Fruit fly (Drosophila melanogaster) whole organism, embryonic: ENCODE data around the gene tth.

Source experiments
- Adf1 ChIP-seq: fragments of 200-800 bp; sonication (Bioruptor generic); IDR thresholded peaks from 2 replicates; pipeline ENCODE4 v1.3.6; 2022; ENCODE audit warnings: missing biosample characterization, missing genetic modification characterization
- Atf6 ChIP-seq: fragments of 200-800 bp; sonication (Bioruptor generic); IDR thresholded peaks from 2 replicates; pipeline ENCODE4 v1.3.6; 2022; ENCODE audit warnings: missing biosample characterization, missing genetic modification characterization
- BEAF-32 ChIP-seq: fragments of 200-800 bp; sonication (Bioruptor generic); optimal IDR thresholded peaks from 3 replicates; lab custom pipeline; 2017; ENCODE audit warnings: missing biosample characterization, missing genetic modification characterization, mild to moderate bottlenecking, moderate library complexity, missing genetic modification reagents
- CG10321 ChIP-seq: fragments of 200-800 bp; sonication (Bioruptor generic); IDR thresholded peaks from 2 replicates; pipeline ENCODE4 v1.3.6; 2022; ENCODE audit warnings: missing biosample characterization, missing genetic modification characterization
- CG10959 ChIP-seq: fragments of 200-800 bp; sonication (Bioruptor generic); IDR thresholded peaks from 2 replicates; pipeline ENCODE4 v1.3.6; 2022; ENCODE audit warnings: missing biosample characterization, missing genetic modification characterization
- CG14710 ChIP-seq: fragments of 200-800 bp; sonication (Bioruptor generic); optimal IDR thresholded peaks from 3 replicates; lab custom pipeline; 2019; ENCODE audit warnings: missing biosample characterization, mild to moderate bottlenecking, missing genetic modification characterization, moderate library complexity
- CG15514 ChIP-seq: fragments of 200-800 bp; sonication (Bioruptor generic); optimal IDR thresholded peaks from 3 replicates; lab custom pipeline; 2017; ENCODE audit warnings: missing biosample characterization, missing genetic modification characterization, mild to moderate bottlenecking, moderate library complexity, missing genetic modification reagents
- CG18599 ChIP-seq: fragments of 200-800 bp; sonication (Bioruptor generic); optimal IDR thresholded peaks from 3 replicates; lab custom pipeline; 2017; ENCODE audit warnings: missing biosample characterization, missing genetic modification characterization, mild to moderate bottlenecking, moderate library complexity, missing genetic modification reagents
- CG34422 ChIP-seq: fragments of 200-800 bp; sonication (Bioruptor generic); IDR thresholded peaks from 3 replicates; pipeline ENCODE4 v1.3.6; 2022; ENCODE audit warnings: missing biosample characterization, missing genetic modification characterization
- CG4617 ChIP-seq: fragments of 200-800 bp; sonication (Bioruptor generic); optimal IDR thresholded peaks from 3 replicates; lab custom pipeline; 2016; ENCODE audit warnings: missing biosample characterization, missing genetic modification characterization, borderline replicate concordance
- CG6791 ChIP-seq: fragments of 200-800 bp; sonication (Bioruptor generic); IDR thresholded peaks from 3 replicates; pipeline ENCODE4 v1.3.6; 2022; ENCODE audit warnings: missing biosample characterization, missing genetic modification characterization; ENCODE audit not compliant: partially characterized antibody
- CG7271 ChIP-seq: fragments of 200-800 bp; sonication (Bioruptor generic); optimal IDR thresholded peaks from 2 replicates; lab custom pipeline; 2018; ENCODE audit warnings: missing biosample characterization, mild to moderate bottlenecking, missing genetic modification characterization, moderate library complexity
- CG7928 ChIP-seq: fragments of 200-800 bp; sonication (Bioruptor generic); optimal IDR thresholded peaks from 2 replicates; lab custom pipeline; 2017; ENCODE audit warnings: missing biosample characterization, mild to moderate bottlenecking, missing genetic modification characterization
- CG7963 ChIP-seq: fragments of 200-800 bp; sonication (Bioruptor generic); IDR thresholded peaks from 3 replicates; pipeline ENCODE4 v1.3.6; 2022; ENCODE audit warnings: missing biosample characterization, missing genetic modification characterization; ENCODE audit not compliant: partially characterized antibody
- Deaf1 ChIP-seq: fragments of 200-800 bp; optimal IDR thresholded peaks from 3 replicates; lab custom pipeline; 2019; ENCODE audit warnings: missing biosample characterization, mild to moderate bottlenecking, missing genetic modification characterization, moderate library complexity
- Dp ChIP-seq: fragments of 200-800 bp; sonication (Bioruptor generic); optimal IDR thresholded peaks from 2 replicates; lab custom pipeline; 2018; ENCODE audit warnings: missing biosample characterization, mild to moderate bottlenecking, missing genetic modification characterization, moderate library complexity
- Lhr ChIP-seq: fragments of 200-800 bp; sonication (Bioruptor generic); optimal IDR thresholded peaks from 3 replicates; lab custom pipeline; 2017; ENCODE audit warnings: mild to moderate bottlenecking, missing biosample characterization, missing genetic modification reagents, missing genetic modification characterization
- Myb ChIP-seq: fragments of 200-800 bp; sonication (Bioruptor generic); optimal IDR thresholded peaks from 2 replicates; lab custom pipeline; 2016; ENCODE audit warnings: missing biosample characterization, missing genetic modification characterization
- NC2α ChIP-seq: fragments of 200-800 bp; sonication (Bioruptor generic); optimal IDR thresholded peaks from 2 replicates; lab custom pipeline; 2016; ENCODE audit warnings: missing biosample characterization, missing genetic modification characterization
- Nf-YC ChIP-seq: fragments of 200-800 bp; optimal IDR thresholded peaks from 3 replicates; lab custom pipeline; 2019; ENCODE audit warnings: missing biosample characterization, mild to moderate bottlenecking, missing genetic modification characterization, moderate library complexity
- Rx ChIP-seq: fragments of 200-800 bp; sonication (Bioruptor generic); IDR thresholded peaks from 2 replicates; pipeline ENCODE4 v1.3.6; 2022; ENCODE audit warnings: missing biosample characterization, missing genetic modification characterization
- Scr ChIP-seq: fragments of 200-800 bp; sonication (Bioruptor generic); IDR thresholded peaks from 2 replicates; pipeline ENCODE4 v1.3.6; 2022; ENCODE audit warnings: missing biosample characterization, missing genetic modification characterization; ENCODE audit not compliant: partially characterized antibody
- Sry-δ ChIP-seq: fragments of 200-800 bp; sonication (Bioruptor generic); optimal IDR thresholded peaks from 2 replicates; lab custom pipeline; 2016; ENCODE audit warnings: missing biosample characterization, missing genetic modification characterization
- Trl ChIP-seq, 3 experiments: fragments of >200 bp in 2 of 3; fragments of 200-800 bp in 1 of 3; sonication (Bioruptor generic) in 1 of 3; optimal IDR thresholded peaks; 2 replicates in 1 of 3; 3 replicates in 2 of 3; lab custom pipeline; 2016 to 2017; ENCODE audit warnings: missing biosample characterization in 1 of 3, missing genetic modification characterization in 1 of 3
- Usf ChIP-seq: fragments of 200-800 bp; sonication (Bioruptor generic); optimal IDR thresholded peaks from 2 replicates; lab custom pipeline; 2017; ENCODE audit warnings: missing genotype, missing biosample characterization, missing genetic modification characterization
- ab ChIP-seq: fragments of 200-800 bp; sonication (Bioruptor generic); optimal IDR thresholded peaks from 2 replicates; lab custom pipeline; 2016; ENCODE audit warnings: missing biosample characterization, missing genetic modification characterization
- amos ChIP-seq: fragments of 200-800 bp; sonication (Bioruptor generic); IDR thresholded peaks from 2 replicates; pipeline ENCODE4 v1.3.6; 2022; ENCODE audit warnings: missing biosample characterization, missing genetic modification characterization; ENCODE audit not compliant: partially characterized antibody
- ato ChIP-seq: fragments of 200-800 bp; sonication (Bioruptor generic); IDR thresholded peaks from 2 replicates; pipeline ENCODE4 v1.3.6; 2022; ENCODE audit warnings: missing biosample characterization, missing genetic modification characterization; ENCODE audit not compliant: partially characterized antibody
- bab2 ChIP-seq: fragments of 200-800 bp; sonication (Bioruptor generic); optimal IDR thresholded peaks from 2 replicates; lab custom pipeline; 2016; ENCODE audit warnings: missing biosample characterization, missing genetic modification characterization
- bbx ChIP-seq: fragments of 200-800 bp; sonication (Bioruptor generic); IDR thresholded peaks from 2 replicates; pipeline ENCODE4 v1.3.6; 2022; ENCODE audit warnings: missing biosample characterization, missing genetic modification characterization; ENCODE audit not compliant: partially characterized antibody
- ci ChIP-seq: fragments of 200-800 bp; sonication (Bioruptor generic); IDR thresholded peaks from 3 replicates; pipeline ENCODE4 v1.3.6; 2022; ENCODE audit warnings: missing biosample characterization, missing genetic modification characterization
- eve ChIP-seq, 2 experiments: fragments of >200 bp; optimal IDR thresholded peaks; 2 replicates each; lab custom pipeline; 2017; ENCODE audit warnings: missing biosample characterization in 2 of 2, missing genetic modification characterization in 2 of 2
- ewg ChIP-seq: fragments of 200-800 bp; sonication (Bioruptor generic); optimal IDR thresholded peaks from 3 replicates; lab custom pipeline; 2017; ENCODE audit warnings: mild to moderate bottlenecking, missing biosample characterization, missing genetic modification reagents, missing genetic modification characterization
- hbn ChIP-seq: fragments of 200-800 bp; sonication (Bioruptor generic); IDR thresholded peaks from 2 replicates; pipeline ENCODE4 v1.3.6; 2022; ENCODE audit warnings: missing biosample characterization, missing genetic modification characterization; ENCODE audit not compliant: partially characterized antibody
- insv ChIP-seq, 2 experiments: fragments of 200-800 bp; sonication (Bioruptor generic); optimal IDR thresholded peaks; 3 replicates each; lab custom pipeline; 2016 to 2018; ENCODE audit warnings: missing biosample characterization in 2 of 2, missing genetic modification characterization in 2 of 2
- knrl ChIP-seq: fragments of 200-800 bp; sonication (Bioruptor generic); IDR thresholded peaks from 3 replicates; pipeline ENCODE4 v1.3.6; 2022; ENCODE audit warnings: missing biosample characterization, missing genetic modification characterization; ENCODE audit not compliant: partially characterized antibody
- pfk ChIP-seq: fragments of 200-800 bp; sonication (Bioruptor generic); optimal IDR thresholded peaks from 2 replicates; lab custom pipeline; 2018; ENCODE audit warnings: missing biosample characterization, mild to moderate bottlenecking, missing genetic modification characterization, moderate library complexity
- phol ChIP-seq: fragments of 200-800 bp; sonication (Bioruptor generic); optimal IDR thresholded peaks from 3 replicates; lab custom pipeline; 2018; ENCODE audit warnings: missing biosample characterization, mild to moderate bottlenecking, missing genetic modification characterization, moderate library complexity
- sna ChIP-seq: fragments of 200-800 bp; sonication (Bioruptor generic); IDR thresholded peaks from 2 replicates; pipeline ENCODE4 v1.3.6; 2022; ENCODE audit warnings: missing biosample characterization, missing genetic modification characterization; ENCODE audit not compliant: partially characterized antibody
- sr ChIP-seq: fragments of 200-800 bp; sonication (Bioruptor generic); IDR thresholded peaks from 3 replicates; pipeline ENCODE4 v1.3.6; 2022; ENCODE audit warnings: missing biosample characterization, missing genetic modification characterization
- stwl ChIP-seq: fragments of 200-800 bp; sonication (Bioruptor generic); optimal IDR thresholded peaks from 3 replicates; lab custom pipeline; 2018; ENCODE audit warnings: missing biosample characterization, mild to moderate bottlenecking, missing genetic modification characterization, moderate library complexity
- sug ChIP-seq: fragments of 200-800 bp; optimal IDR thresholded peaks from 2 replicates; lab custom pipeline; 2019; ENCODE audit warnings: missing biosample characterization, mild to moderate bottlenecking, missing genetic modification characterization, moderate library complexity
- tgo ChIP-seq: fragments of 200-800 bp; sonication (Bioruptor generic); IDR thresholded peaks from 3 replicates; pipeline ENCODE4 v1.3.6; 2022; ENCODE audit warnings: missing biosample characterization, missing genetic modification characterization
- tna ChIP-seq: fragments of 200-800 bp; sonication (Bioruptor generic); IDR thresholded peaks from 2 replicates; pipeline ENCODE4 v1.3.6; 2022; ENCODE audit warnings: missing biosample characterization, missing genetic modification characterization; ENCODE audit not compliant: partially characterized antibody
- unc-4 ChIP-seq: fragments of 200-800 bp; sonication (Bioruptor generic); IDR thresholded peaks from 2 replicates; pipeline ENCODE4 v1.3.6; 2022; ENCODE audit warnings: missing biosample characterization, missing genetic modification characterization; ENCODE audit not compliant: partially characterized antibody
- unpg ChIP-seq: fragments of 200-800 bp; sonication (Bioruptor generic); optimal IDR thresholded peaks from 3 replicates; lab custom pipeline; 2018; ENCODE audit warnings: missing biosample characterization, mild to moderate bottlenecking, missing genetic modification characterization, moderate library complexity

Gene tth

dm6 chrX:13615992-13616391, 394 bp downstream of the tth start (continued):
- TF ChIP-seq Adf1 (GFP tag; lab: Robert Waterston, UW) = peak; percentile 37; the same call in 1 of the 2 replicates
- TF ChIP-seq sug (tag; lab: Kevin White, UChicago) = peak; percentile 84
- TF ChIP-seq ab (GFP tag; lab: Kevin White, UChicago) = no peak
- TF ChIP-seq pfk (GFP tag; lab: Kevin White, UChicago) = peak; percentile 67
- no peak for TF ChIP-seq NC2α
- peak; percentile 29; the same call in 1 of the 3 replicates for TF ChIP-seq CG34422
- TF ChIP-seq CG4617 (GFP tag; lab: Kevin White, UChicago) = peak; percentile 85
- no peak for TF ChIP-seq CG7271 (tag; lab: Kevin White, UChicago)
- 0 out of 3 replicates have a peak, but pooled peaks have one; percentile 13 for TF ChIP-seq sr (GFP tag; lab: Robert Waterston, UW)
- no peak for TF ChIP-seq knrl (GFP tag; lab: Robert Waterston, UW)
- TF ChIP-seq unpg (GFP tag; lab: Kevin White, UChicago) = no peak
- 0 out of 2 replicates have a peak, but pooled peaks have one; percentile 39 for TF ChIP-seq Atf6

- TF ChIP-seq hbn (GFP tag; lab: Robert Waterston, UW) (peak; percentile 48; the same call in 1 of the 2 replicates), ci (GFP tag; lab: Robert Waterston, UW) (peak; percentile 19; the same call in 1 of the 3 replicates), tgo (GFP tag; lab: Robert Waterston, UW) (no peak), amos (peak; percentile 70), Scr (GFP tag; lab: Robert Waterston, UW) (peak; percentile 62), unpg (GFP tag; lab: Kevin White, UChicago) (no peak), Rx (GFP tag; lab: Robert Waterston, UW) (no peak), Deaf1 (tag; lab: Kevin White, UChicago) (no peak), phol (peak; percentile 48), CG15514 (GFP tag; lab: Kevin White, UChicago) (peak; percentile 67), ewg (GFP tag; lab: Kevin White, UChicago) (peak; percentile 25), unc-4 (GFP tag; lab: Robert Waterston, UW) (peak; percentile 66), tna (GFP tag; lab: Robert Waterston, UW) (peak; percentile 58; the same call in 1 of the 2 replicates), CG4617 (GFP tag; lab: Kevin White, UChicago) (peak; percentile 14), stwl (tag; lab: Kevin White, UChicago) (peak; percentile 45), sna (GFP tag; lab: Robert Waterston, UW) (0 out of 2 replicates have a peak, but pooled peaks have one; percentile 26), eve (GFP tag; optimal IDR thresholded peaks at IDR 0.05; lab: Kevin White, UChicago) (no peak), Dp (GFP tag; lab: Kevin White, UChicago) (peak; percentile 94), insv (GFP tag; optimal IDR thresholded peaks at IDR 0.05; lab: Kevin White, UChicago) (peak in 1 of 2 experiments; percentile 34), CG6791 (peak; percentile 48; the same call in 2 of the 3 replicates), CG18599 (GFP tag; lab: Kevin White, UChicago) (no peak), Nf-YC (tag; lab: Kevin White, UChicago) (peak; percentile 12), CG10321 (GFP tag; lab: Robert Waterston, UW) (no peak), Usf (GFP tag; lab: Kevin White, UChicago) (no peak), bbx (GFP tag; lab: Robert Waterston, UW) (peak; percentile 66), CG7928 (GFP tag; lab: Kevin White, UChicago) (peak; percentile 90), CG14710 (peak; percentile 43), CG7963 (GFP tag; lab: Robert Waterston, UW) (0 out of 3 replicates have a peak, but pooled peaks have one; percentile 19), ato (GFP tag; lab: Robert Waterston, UW) (peak; percentile 57), Sry-δ (peak; percentile 69), CG10959 (no peak), bab2 (GFP tag; lab: Kevin White, UChicago) (no peak), Lhr (GFP tag; lab: Kevin White, UChicago) (peak; percentile 22), Trl (optimal IDR thresholded peaks at IDR 0.05; lab: Kevin White, UChicago) (no peak), Trl (GFP tag; optimal IDR thresholded peaks at IDR 0.05; lab: Kevin White, UChicago) (no peak), BEAF-32 (GFP tag; lab: Kevin White, UChicago) (peak; percentile 71), Myb (GFP tag; lab: Kevin White, UChicago) (peak; percentile 77)
These were observed 4.5 kb downstream of the tth start, which contains the start of the genes Ndc80 and BthD for dm6 chrX:13611884-13612283. Ndc80 (minus strand) TSS chrX:13612062. BthD (plus strand) TSS chrX:13612131.
